Fruit fly (Drosophila melanogaster) whole organism, embryonic: ENCODE data around the gene lva.

ENCODE experiments used
- Adf1 ChIP-seq: fragments of 200-800 bp; sonication (Bioruptor generic); IDR thresholded peaks from 2 replicates; pipeline ENCODE4 v1.3.6; 2022; ENCODE audit warnings: missing biosample characterization, missing genetic modification characterization
- CG11085 ChIP-seq: fragments of 200-800 bp; sonication (Bioruptor generic); IDR thresholded peaks from 2 replicates; pipeline ENCODE4 v1.3.6; 2022; ENCODE audit warnings: missing biosample characterization, missing genetic modification characterization
- CG13894 ChIP-seq: fragments of 200-800 bp; sonication (Bioruptor generic); optimal IDR thresholded peaks from 3 replicates; lab custom pipeline; 2018; ENCODE audit warnings: missing biosample characterization, mild to moderate bottlenecking, missing genetic modification characterization, moderate library complexity
- CG15479 ChIP-seq: fragments of 200-800 bp; sonication (Bioruptor generic); optimal IDR thresholded peaks from 3 replicates; lab custom pipeline; 2019; ENCODE audit warnings: missing biosample characterization, mild to moderate bottlenecking, missing genetic modification characterization, moderate library complexity
- CG17385 ChIP-seq: fragments of 200-800 bp; sonication (Bioruptor generic); optimal IDR thresholded peaks from 3 replicates; lab custom pipeline; 2018; ENCODE audit warnings: missing biosample characterization, mild to moderate bottlenecking, missing genetic modification characterization
- CG17829 ChIP-seq: fragments of 200-800 bp; optimal IDR thresholded peaks from 2 replicates; lab custom pipeline; 2019; ENCODE audit warnings: missing biosample characterization, mild to moderate bottlenecking, missing genetic modification characterization, moderate library complexity
- CG1832 ChIP-seq: fragments of 200-800 bp; sonication (Bioruptor generic); optimal IDR thresholded peaks from 2 replicates; lab custom pipeline; 2017; ENCODE audit warnings: missing biosample characterization, mild to moderate bottlenecking, missing genetic modification characterization, inconsistent platforms
- CG18599 ChIP-seq: fragments of 200-800 bp; sonication (Bioruptor generic); optimal IDR thresholded peaks from 3 replicates; lab custom pipeline; 2017; ENCODE audit warnings: missing biosample characterization, missing genetic modification characterization, mild to moderate bottlenecking, moderate library complexity, missing genetic modification reagents
- CG2129 ChIP-seq: fragments of 200-800 bp; sonication (Bioruptor generic); IDR thresholded peaks from 2 replicates; pipeline ENCODE4 v1.3.6; 2022; ENCODE audit warnings: missing biosample characterization, missing genetic modification characterization; ENCODE audit not compliant: partially characterized antibody
- CG3163 ChIP-seq: fragments of 200-800 bp; sonication (Bioruptor generic); optimal IDR thresholded peaks from 3 replicates; lab custom pipeline; 2016; ENCODE audit warnings: missing biosample characterization, missing genetic modification characterization
- CG32772 ChIP-seq: fragments of 200-800 bp; sonication (Bioruptor generic); IDR thresholded peaks from 2 replicates; pipeline ENCODE4 v1.3.6; 2022; ENCODE audit warnings: missing biosample characterization, missing genetic modification characterization
- CG33557 ChIP-seq: fragments of 200-800 bp; sonication (Bioruptor generic); optimal IDR thresholded peaks from 2 replicates; lab custom pipeline; 2019; ENCODE audit warnings: missing biosample characterization, mild to moderate bottlenecking, missing genetic modification characterization, moderate library complexity
- CG34422 ChIP-seq: fragments of 200-800 bp; sonication (Bioruptor generic); IDR thresholded peaks from 3 replicates; pipeline ENCODE4 v1.3.6; 2022; ENCODE audit warnings: missing biosample characterization, missing genetic modification characterization
- CG3995 ChIP-seq: fragments of 200-800 bp; sonication (Bioruptor generic); optimal IDR thresholded peaks from 3 replicates; lab custom pipeline; 2016; ENCODE audit warnings: missing biosample characterization, missing genetic modification characterization
- CG4360 ChIP-seq: fragments of 200-800 bp; sonication (Bioruptor generic); IDR thresholded peaks from 2 replicates; pipeline ENCODE4 v1.3.6; 2022; ENCODE audit warnings: missing biosample characterization, missing genetic modification characterization
- CG4707 ChIP-seq: fragments of 200-800 bp; sonication (Bioruptor generic); optimal IDR thresholded peaks from 2 replicates; lab custom pipeline; 2018; ENCODE audit warnings: missing biosample characterization, mild to moderate bottlenecking, missing genetic modification characterization, moderate library complexity
- CG4820 ChIP-seq: fragments of 200-800 bp; sonication (Bioruptor generic); optimal IDR thresholded peaks from 3 replicates; lab custom pipeline; 2016; ENCODE audit warnings: missing biosample characterization, missing genetic modification characterization
- CG4854 ChIP-seq: fragments of 200-800 bp; sonication (Bioruptor generic); optimal IDR thresholded peaks from 2 replicates; lab custom pipeline; 2016; ENCODE audit warnings: missing biosample characterization, missing genetic modification characterization, inconsistent platforms
- CG8924 ChIP-seq: fragments of 200-800 bp; optimal IDR thresholded peaks from 3 replicates; lab custom pipeline; 2019; ENCODE audit warnings: missing biosample characterization, mild to moderate bottlenecking, missing genetic modification characterization, moderate library complexity
- CkIIα-i1 ChIP-seq: fragments of 200-800 bp; sonication (Bioruptor generic); IDR thresholded peaks from 2 replicates; pipeline ENCODE4 v1.3.6; 2022; ENCODE audit warnings: missing biosample characterization, missing genetic modification characterization
- CrebB ChIP-seq: fragments of 200-800 bp; sonication (Bioruptor generic); optimal IDR thresholded peaks from 3 replicates; lab custom pipeline; 2018; ENCODE audit warnings: missing biosample characterization, mild to moderate bottlenecking, missing genetic modification characterization
- D ChIP-seq, 2 experiments: fragments of 200-800 bp in 1 of 2; fragments of >200 bp in 1 of 2; sonication (Bioruptor generic) in 1 of 2; optimal IDR thresholded peaks; 2 replicates in 1 of 2; 3 replicates in 1 of 2; lab custom pipeline; 2017; ENCODE audit warnings: mild to moderate bottlenecking in 1 of 2, missing biosample characterization in 1 of 2, missing genetic modification characterization in 1 of 2, missing genetic modification reagents in 1 of 2
- Doc2 ChIP-seq: fragments of 200-800 bp; sonication (Bioruptor generic); IDR thresholded peaks from 2 replicates; pipeline ENCODE4 v1.3.6; 2022; ENCODE audit warnings: missing biosample characterization, missing genetic modification characterization
- Drgx ChIP-seq: fragments of 200-800 bp; sonication (Bioruptor generic); IDR thresholded peaks from 2 replicates; pipeline ENCODE4 v1.3.6; 2022; ENCODE audit warnings: missing biosample characterization, missing genetic modification characterization
- ERR ChIP-seq: fragments of 200-800 bp; sonication (Bioruptor generic); optimal IDR thresholded peaks from 2 replicates; lab custom pipeline; 2016; ENCODE audit warnings: missing biosample characterization, missing genetic modification characterization
- Hr3 ChIP-seq: fragments of 200-800 bp; sonication (Bioruptor generic); optimal IDR thresholded peaks from 3 replicates; lab custom pipeline; 2016; ENCODE audit warnings: missing biosample characterization, missing genetic modification characterization
- Kr ChIP-seq: fragments of 200-800 bp; sonication (Bioruptor generic); optimal IDR thresholded peaks from 2 replicates; lab custom pipeline; 2017; ENCODE audit warnings: missing biosample characterization, mild to moderate bottlenecking, missing genetic modification characterization
- Med ChIP-seq: fragments of 200-800 bp; sonication (Bioruptor generic); peaks from one replicate; lab custom pipeline; 2016; ENCODE audit warnings: missing biosample characterization, missing genetic modification characterization, mild to moderate bottlenecking, inconsistent platforms, moderate library complexity
- Trl ChIP-seq, 3 experiments: fragments of >200 bp in 2 of 3; fragments of 200-800 bp in 1 of 3; sonication (Bioruptor generic) in 1 of 3; optimal IDR thresholded peaks; 2 replicates in 1 of 3; 3 replicates in 2 of 3; lab custom pipeline; 2016 to 2017; ENCODE audit warnings: missing biosample characterization in 1 of 3, missing genetic modification characterization in 1 of 3
- Vsx1 ChIP-seq: fragments of 200-800 bp; sonication (Bioruptor generic); optimal IDR thresholded peaks from 2 replicates; lab custom pipeline; 2017; ENCODE audit warnings: missing biosample characterization, mild to moderate bottlenecking, missing genetic modification characterization, missing genetic modification reagents
- ac ChIP-seq: fragments of 200-800 bp; sonication (Bioruptor generic); optimal IDR thresholded peaks from 3 replicates; lab custom pipeline; 2017; ENCODE audit warnings: missing biosample characterization, mild to moderate bottlenecking, missing genetic modification characterization
- ara ChIP-seq: fragments of 200-800 bp; sonication (Bioruptor generic); IDR thresholded peaks from 2 replicates; pipeline ENCODE4 v1.3.6; 2022; ENCODE audit warnings: missing biosample characterization, missing genetic modification characterization
- ase ChIP-seq: fragments of 200-800 bp; sonication (Bioruptor generic); IDR thresholded peaks from 3 replicates; pipeline ENCODE4 v1.3.6; 2022; ENCODE audit warnings: missing biosample characterization, missing genetic modification characterization
- caup ChIP-seq: fragments of 200-800 bp; sonication (Bioruptor generic); optimal IDR thresholded peaks from 3 replicates; lab custom pipeline; 2017; ENCODE audit warnings: missing biosample characterization, mild to moderate bottlenecking, missing genetic modification characterization, moderate library complexity; ENCODE audit not compliant: severe bottlenecking
- cg ChIP-seq: fragments of 200-800 bp; sonication (Bioruptor generic); optimal IDR thresholded peaks from 3 replicates; lab custom pipeline; 2019; ENCODE audit warnings: missing biosample characterization, mild to moderate bottlenecking, missing genetic modification characterization, moderate library complexity
- dan ChIP-seq: fragments of 200-800 bp; sonication (Bioruptor generic); IDR thresholded peaks from 2 replicates; pipeline ENCODE4 v1.3.6; 2022; ENCODE audit warnings: missing biosample characterization, missing genetic modification characterization
- jing ChIP-seq: fragments of 200-800 bp; sonication (Bioruptor generic); optimal IDR thresholded peaks from 2 replicates; lab custom pipeline; 2018; ENCODE audit warnings: missing biosample characterization, mild to moderate bottlenecking, missing genetic modification characterization
- knrl ChIP-seq: fragments of 200-800 bp; sonication (Bioruptor generic); IDR thresholded peaks from 3 replicates; pipeline ENCODE4 v1.3.6; 2022; ENCODE audit warnings: missing biosample characterization, missing genetic modification characterization; ENCODE audit not compliant: partially characterized antibody
- lbe ChIP-seq: fragments of 200-800 bp; sonication (Bioruptor generic); optimal IDR thresholded peaks from 2 replicates; lab custom pipeline; 2016; ENCODE audit warnings: missing biosample characterization, mild to moderate bottlenecking, missing genetic modification characterization
- phol ChIP-seq: fragments of 200-800 bp; sonication (Bioruptor generic); optimal IDR thresholded peaks from 3 replicates; lab custom pipeline; 2018; ENCODE audit warnings: missing biosample characterization, mild to moderate bottlenecking, missing genetic modification characterization, moderate library complexity
- schlank ChIP-seq: fragments of 200-800 bp; sonication (Bioruptor generic); optimal IDR thresholded peaks from 2 replicates; lab custom pipeline; 2018; ENCODE audit warnings: missing biosample characterization, mild to moderate bottlenecking, missing genetic modification characterization
- sd ChIP-seq: fragments of 200-800 bp; sonication (Bioruptor generic); optimal IDR thresholded peaks from 3 replicates; lab custom pipeline; 2018; ENCODE audit warnings: missing biosample characterization, mild to moderate bottlenecking, missing genetic modification characterization, moderate library complexity
- tio ChIP-seq: fragments of 200-800 bp; sonication (Bioruptor generic); optimal IDR thresholded peaks from 2 replicates; lab custom pipeline; 2017; ENCODE audit warnings: missing biosample characterization, missing genetic modification characterization, inconsistent platforms
- twi ChIP-seq: fragments of 200-800 bp; optimal IDR thresholded peaks from 2 replicates; lab custom pipeline; 2019; ENCODE audit warnings: missing biosample characterization, mild to moderate bottlenecking, missing genetic modification characterization, moderate library complexity
- unc-4 ChIP-seq: fragments of 200-800 bp; sonication (Bioruptor generic); IDR thresholded peaks from 2 replicates; pipeline ENCODE4 v1.3.6; 2022; ENCODE audit warnings: missing biosample characterization, missing genetic modification characterization; ENCODE audit not compliant: partially characterized antibody
- wek ChIP-seq: fragments of 200-800 bp; sonication (Bioruptor generic); optimal IDR thresholded peaks from 3 replicates; lab custom pipeline; 2018; ENCODE audit warnings: missing biosample characterization, mild to moderate bottlenecking, missing genetic modification characterization, moderate library complexity
- z ChIP-seq: fragments of 200-800 bp; sonication (Bioruptor generic); IDR thresholded peaks from 3 replicates; pipeline ENCODE4 v1.3.6; 2022; ENCODE audit warnings: missing biosample characterization, missing genetic modification characterization
- zen ChIP-seq: fragments of 200-800 bp; sonication (Bioruptor generic); optimal IDR thresholded peaks from 3 replicates; lab custom pipeline; 2018; ENCODE audit warnings: missing biosample characterization, mild to moderate bottlenecking, missing genetic modification characterization, moderate library complexity

Gene lva

dm6 chrX:3949409-3950178, 15.5 kb downstream of the lva start (continued):
- no peak for TF ChIP-seq Drgx (GFP tag; lab: Robert Waterston, UW)
- TF ChIP-seq CG4820, result no peak
- TF ChIP-seq CG33557 (GFP tag; lab: Kevin White, UChicago), result no peak
- TF ChIP-seq schlank (tag; lab: Kevin White, UChicago), result no peak
- TF ChIP-seq zen (tag; lab: Kevin White, UChicago), result no peak
- TF ChIP-seq CG3995 (GFP tag; lab: Kevin White, UChicago), result no peak
- TF ChIP-seq Trl (optimal IDR thresholded peaks at IDR 0.05; lab: Kevin White, UChicago), result peak; percentile 50 to 86
- no peak for TF ChIP-seq Trl (GFP tag; optimal IDR thresholded peaks at IDR 0.05; lab: Kevin White, UChicago)
- TF ChIP-seq CkIIα-i1 (GFP tag; lab: Robert Waterston, UW), result no peak
- no peak for TF ChIP-seq twi
- TF ChIP-seq D (optimal IDR thresholded peaks at IDR 0.05; lab: Kevin White, UChicago), result no peak
- TF ChIP-seq D (GFP tag; optimal IDR thresholded peaks at IDR 0.05; lab: Kevin White, UChicago), result no peak
- peak; percentile 44 for TF ChIP-seq lbe
- no peak for TF ChIP-seq CG11085 (GFP tag; lab: Robert Waterston, UW)
- peak; percentile 62 for TF ChIP-seq CG17385 (GFP tag; lab: Kevin White, UChicago)
- no peak for TF ChIP-seq Vsx1 (GFP tag; lab: Kevin White, UChicago)
- TF ChIP-seq CG4707, result no peak
- TF ChIP-seq ase, result no peak
- no peak for TF ChIP-seq CG2129 (GFP tag; lab: Robert Waterston, UW)
- no peak for TF ChIP-seq CG32772 (GFP tag; lab: Robert Waterston, UW)
- no peak for TF ChIP-seq ara (GFP tag; lab: Robert Waterston, UW)
- no peak for TF ChIP-seq Doc2 (GFP tag; lab: Robert Waterston, UW)
- peak; percentile 90 for TF ChIP-seq CG4360 (GFP tag; lab: Robert Waterston, UW)
- no peak for TF ChIP-seq CG3163 (GFP tag; lab: Kevin White, UChicago)
- peak; percentile 32 for TF ChIP-seq sd
- TF ChIP-seq knrl (GFP tag; lab: Robert Waterston, UW), result no peak
- TF ChIP-seq caup, result no peak
- TF ChIP-seq CG1832, result peak; percentile 77
- TF ChIP-seq CrebB (tag; lab: Kevin White, UChicago), result no peak
- TF ChIP-seq CG15479 (GFP tag; lab: Kevin White, UChicago), result no peak
- TF ChIP-seq Hr3, result no peak
- TF ChIP-seq dan, result no peak
- peak; percentile 23; the same call in 1 of the 3 replicates for TF ChIP-seq CG34422 (GFP tag; lab: Robert Waterston, UW)
- no peak for TF ChIP-seq cg
- no peak for TF ChIP-seq CG18599
- no peak for TF ChIP-seq phol (tag; lab: Kevin White, UChicago)
- no peak for TF ChIP-seq CG4854
- TF ChIP-seq jing (GFP tag; lab: Kevin White, UChicago), result no peak
- TF ChIP-seq ac (GFP tag; lab: Kevin White, UChicago), result no peak
- peak; percentile 3 for TF ChIP-seq Med
- no peak for TF ChIP-seq Kr (GFP tag; lab: Kevin White, UChicago)
- no peak for TF ChIP-seq CG8924 (tag; lab: Kevin White, UChicago)
- TF ChIP-seq CG13894 (tag; lab: Kevin White, UChicago), result no peak
- 0 out of 2 replicates have a peak, but pooled peaks have one; percentile 15 for TF ChIP-seq unc-4 (GFP tag; lab: Robert Waterston, UW)
- TF ChIP-seq Adf1 (GFP tag; lab: Robert Waterston, UW), result peak; percentile 13; the same call in 1 of the 2 replicates
- no peak for TF ChIP-seq ERR
- TF ChIP-seq z (GFP tag; lab: Robert Waterston, UW), result no peak
- no peak for TF ChIP-seq wek (GFP tag; lab: Kevin White, UChicago)
- no peak for TF ChIP-seq tio (GFP tag; lab: Kevin White, UChicago)
- no peak for TF ChIP-seq CG17829 (tag; lab: Kevin White, UChicago)
